Worm (Caenorhabditis elegans): ENCODE measurements around the gene hmg-12.

ce11 chrII:11901110-11901509 lies 15.2 kb upstream of the hmg-12 start, which contains the start of gene vab-23:
- TF ChIP-seq snpc-3.4 (tag; optimal IDR thresholded peaks at IDR 0.05) (no peak), rcor-1 (GFP tag; IDR thresholded peaks at IDR 0.05) (no peak), zim-3 (tag; optimal IDR thresholded peaks at IDR 0.05) (no peak), T07F8.4 (tag; optimal IDR thresholded peaks at IDR 0.05) (no peak)

All from whole organism, young adult.